Fruit fly (Drosophila melanogaster): ENCODE data around the gene ninaA.

ninaA gene

dm6 chr2L:845341-846004 lies 31.6 kb upstream of the ninaA start (continued):
- peak; percentile 40 for TF ChIP-seq CG10431 (GFP tag; optimal IDR thresholded peaks at IDR 0.05)
- TF ChIP-seq CG2712 (tag; optimal IDR thresholded peaks at IDR 0.05): peak; percentile 87
- peak; percentile 79 for TF ChIP-seq Hand (GFP tag; optimal IDR thresholded peaks at IDR 0.05)
- peak; percentile 67 to 87 for TF ChIP-seq bsh (GFP tag; optimal IDR thresholded peaks at IDR 0.05)
- TF ChIP-seq CG12299 (tag; optimal IDR thresholded peaks at IDR 0.05): peak; percentile 41
- peak; percentile 78 for TF ChIP-seq en (GFP tag; optimal IDR thresholded peaks at IDR 0.05)
- TF ChIP-seq Dll (GFP tag; IDR thresholded peaks at IDR 0.05; ENCODE audit: partially characterized antibody): no peak
- TF ChIP-seq CG15011 (GFP tag; optimal IDR thresholded peaks at IDR 0.05): peak; percentile 59
- no peak for TF ChIP-seq Dp (GFP tag; optimal IDR thresholded peaks at IDR 0.05)
- TF ChIP-seq nerfin-1 (tag; optimal IDR thresholded peaks at IDR 0.05): peak; percentile 71
- peak; percentile 6 for TF ChIP-seq Spps (tag; optimal IDR thresholded peaks at IDR 0.05)
- TF ChIP-seq CG7839 (tag; optimal IDR thresholded peaks at IDR 0.05): peak; percentile 90
- TF ChIP-seq oc (tag; optimal IDR thresholded peaks at IDR 0.05): peak; percentile 86
- TF ChIP-seq da (GFP tag; optimal IDR thresholded peaks at IDR 0.05): peak; percentile 62
- peak; percentile 87 for TF ChIP-seq Nf-YA (GFP tag; IDR thresholded peaks at IDR 0.05)
- peak; percentile 98 for TF ChIP-seq Ets65A (GFP tag)
- peak; percentile 83 for TF ChIP-seq NK7.1 (GFP tag; optimal IDR thresholded peaks at IDR 0.05)
- TF ChIP-seq Sry-β (GFP tag; optimal IDR thresholded peaks at IDR 0.05): no peak
- peak; percentile 95 for TF ChIP-seq vvl (GFP tag; IDR thresholded peaks at IDR 0.05)
- peak; percentile 73 for TF ChIP-seq Nf-YB (GFP tag; optimal IDR thresholded peaks at IDR 0.05)
- TF ChIP-seq CG18619 (GFP tag; optimal IDR thresholded peaks at IDR 0.05): peak; percentile 78
- no peak for TF ChIP-seq nerfin-2 (GFP tag; IDR thresholded peaks at IDR 0.05; ENCODE audit: partially characterized antibody)
- TF ChIP-seq Sin3A (optimal IDR thresholded peaks at IDR 0.05): no peak
- TF ChIP-seq nau (GFP tag; optimal IDR thresholded peaks at IDR 0.05): peak; percentile 90
- TF ChIP-seq CG12219 (GFP tag; optimal IDR thresholded peaks at IDR 0.05): peak; percentile 88
- peak; percentile 91 for TF ChIP-seq gem (tag; optimal IDR thresholded peaks at IDR 0.05)
- peak; percentile 63 for TF ChIP-seq fd64A (GFP tag; optimal IDR thresholded peaks at IDR 0.05)
- peak; percentile 68 for TF ChIP-seq MBD-R2 (GFP tag; IDR thresholded peaks at IDR 0.05)
- TF ChIP-seq Mrtf (GFP tag; IDR thresholded peaks at IDR 0.05): peak; percentile 91
- TF ChIP-seq Blimp-1 (GFP tag; optimal IDR thresholded peaks at IDR 0.05): peak; percentile 86
- TF ChIP-seq Jarid2 (GFP tag; optimal IDR thresholded peaks at IDR 0.05): no peak
- TF ChIP-seq CG34224 (GFP tag; IDR thresholded peaks at IDR 0.05; ENCODE audit: partially characterized antibody): no peak
- TF ChIP-seq pb (GFP tag; optimal IDR thresholded peaks at IDR 0.05): peak; percentile 87
- TF ChIP-seq sens-2 (GFP tag; IDR thresholded peaks at IDR 0.05): peak; percentile 87
- peak; percentile 68 for TF ChIP-seq CG10274 (GFP tag; optimal IDR thresholded peaks at IDR 0.05)
- TF ChIP-seq CG1792 (GFP tag; optimal IDR thresholded peaks at IDR 0.05): peak; percentile 87
- TF ChIP-seq gsb (GFP tag; IDR thresholded peaks at IDR 0.05): peak; percentile 82
- peak; percentile 75 for TF ChIP-seq CG4854 (GFP tag; optimal IDR thresholded peaks at IDR 0.05)
- TF ChIP-seq BEAF-32 (GFP tag; optimal IDR thresholded peaks at IDR 0.05): no peak
- TF ChIP-seq E2f1 (GFP tag; IDR thresholded peaks at IDR 0.05): peak; percentile 89
- TF ChIP-seq zfh2 (GFP tag; optimal IDR thresholded peaks at IDR 0.05): peak; percentile 85
- TF ChIP-seq CG34422 (GFP tag; IDR thresholded peaks at IDR 0.05): peak; percentile 90
- peak; percentile 86 for TF ChIP-seq CG13624 (GFP tag; optimal IDR thresholded peaks at IDR 0.05)
- TF ChIP-seq gt (GFP tag; IDR thresholded peaks at IDR 0.05): peak; percentile 65; the same call in 1 of the 2 replicates
- TF ChIP-seq Hey (tag; optimal IDR thresholded peaks at IDR 0.05): peak; percentile 65
- peak; percentile 72 for TF ChIP-seq gcm (GFP tag; optimal IDR thresholded peaks at IDR 0.05)
- 0 out of 2 replicates have a peak, but pooled peaks have one; percentile 23 for TF ChIP-seq GATAe (GFP tag; conservative IDR thresholded peaks at IDR 0.05)
- 0 out of 2 replicates have a peak, but pooled peaks have one; percentile 33 for TF ChIP-seq CkIIα-i1 (GFP tag; IDR thresholded peaks at IDR 0.05)
- peak; percentile 83 for TF ChIP-seq CG33213 (GFP tag; optimal IDR thresholded peaks at IDR 0.05)

Data from whole organism, embryonic.